Worm (Caenorhabditis elegans) whole organism, late embryonic: ENCODE measurements around the gene mab-5.

ENCODE experiments used
- ama-1 ChIP-seq: fragments of 150-350 bp; optimal IDR thresholded peaks from 2 replicates; lab custom pipeline; 2014
- fkh-10 ChIP-seq: fragments of 150-350 bp; optimal IDR thresholded peaks from 2 replicates; lab custom pipeline; 2014; ENCODE audit warnings: missing biosample characterization, missing genetic modification reagents, missing genetic modification characterization
- sdc-2 ChIP-seq: sonication (generic microtip); optimal IDR thresholded peaks from 2 replicates; lab custom pipeline; 2016; ENCODE audit warnings: missing genotype, missing genetic modification characterization, missing compliant biosample characterization
- unc-42 ChIP-seq: sonication (generic microtip); optimal IDR thresholded peaks from 2 replicates; lab custom pipeline; 2016; ENCODE audit warnings: missing genotype, missing genetic modification characterization, missing compliant biosample characterization
- unc-55 ChIP-seq: sonication (generic microtip); optimal IDR thresholded peaks from 2 replicates; lab custom pipeline; 2017; ENCODE audit warnings: missing biosample characterization, missing genetic modification reagents, missing genetic modification characterization

DNA sequence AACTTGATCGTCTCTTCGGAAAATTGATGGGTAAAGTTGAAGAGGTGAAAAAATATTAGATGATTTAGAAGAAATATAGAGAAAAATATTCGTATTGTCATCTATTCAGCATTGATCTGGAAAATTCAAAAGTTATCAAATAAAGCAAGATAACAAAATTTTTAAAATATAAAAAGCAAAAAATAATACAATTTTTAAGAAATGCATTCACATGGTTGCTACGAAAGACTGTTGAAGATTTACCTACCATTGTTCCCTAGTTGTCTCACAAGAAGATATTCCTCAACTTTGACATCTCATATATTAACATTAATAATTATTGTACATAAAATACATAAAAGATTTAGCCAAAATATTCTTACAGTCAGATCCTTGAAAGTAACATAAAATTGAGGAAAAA lies 28.9 kb downstream of the mab-5 start, which contains the start of gene cdh-3:
- no peak for TF ChIP-seq unc-55 (GFP tag; lab: Kevin White, UChicago)
- no peak for TF ChIP-seq ama-1 (lab: Kevin White, UChicago)
- TF ChIP-seq fkh-10 (GFP tag; lab: Kevin White, UChicago) = no peak
- no peak for TF ChIP-seq sdc-2 (tag; lab: Kevin White, UChicago)
- no peak for TF ChIP-seq unc-42 (tag; lab: Kevin White, UChicago)
